Worm (Caenorhabditis elegans): Measurements from ENCODE around the gene agt-2.
A peak's percentile ranks its signal among the peaks of the same experiment; 100 is the strongest.

agt-2 gene

DNA sequence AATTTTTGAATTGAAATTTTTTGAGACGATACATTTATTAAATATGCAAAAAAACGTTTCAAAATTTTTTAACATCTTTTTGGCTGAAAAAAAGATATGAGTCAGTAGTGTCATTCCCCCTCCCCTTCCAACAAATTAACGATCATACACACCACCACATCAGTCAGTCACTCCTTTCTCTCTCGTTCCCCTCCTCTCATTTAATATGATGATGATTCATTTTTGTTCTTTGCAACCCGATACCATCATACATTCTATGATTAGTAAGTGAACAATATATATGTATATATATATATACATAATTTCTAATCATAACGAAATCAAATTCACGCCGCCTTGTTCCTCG is 36.2 kb downstream of the agt-2 start:
- TF ChIP-seq mef-2 (tag; optimal IDR thresholded peaks at IDR 0.05), result no peak
- no peak for TF ChIP-seq mdl-1 (tag; optimal IDR thresholded peaks at IDR 0.05)
- TF ChIP-seq unc-86 (tag; optimal IDR thresholded peaks at IDR 0.05), result no peak
- no peak for TF ChIP-seq nhr-19 (GFP tag; conservative IDR thresholded peaks at IDR 0.05)
- TF ChIP-seq mep-1 (tag; optimal IDR thresholded peaks at IDR 0.05), result peak; percentile 29
- TF ChIP-seq elt-2 (tag; optimal IDR thresholded peaks at IDR 0.05), result no peak
- no peak for TF ChIP-seq zag-1 (tag; optimal IDR thresholded peaks at IDR 0.05)
- TF ChIP-seq egl-27 (tag; optimal IDR thresholded peaks at IDR 0.05), result no peak
- TF ChIP-seq aly-2 (tag; optimal IDR thresholded peaks at IDR 0.05), result no peak
- TF ChIP-seq ama-1 (optimal IDR thresholded peaks at IDR 0.05), result no peak
- TF ChIP-seq ceh-63 (GFP tag; optimal IDR thresholded peaks at IDR 0.05), result peak; percentile 30
- TF ChIP-seq lin-14 (GFP tag; optimal IDR thresholded peaks at IDR 0.05), result peak; percentile 14
- no peak for TF ChIP-seq fos-1 (tag; optimal IDR thresholded peaks at IDR 0.05)
- no peak for TF ChIP-seq nhr-12 (tag; optimal IDR thresholded peaks at IDR 0.05)
- no peak for TF ChIP-seq grh-1 (GFP tag; IDR thresholded peaks at IDR 0.05)

DNA sequence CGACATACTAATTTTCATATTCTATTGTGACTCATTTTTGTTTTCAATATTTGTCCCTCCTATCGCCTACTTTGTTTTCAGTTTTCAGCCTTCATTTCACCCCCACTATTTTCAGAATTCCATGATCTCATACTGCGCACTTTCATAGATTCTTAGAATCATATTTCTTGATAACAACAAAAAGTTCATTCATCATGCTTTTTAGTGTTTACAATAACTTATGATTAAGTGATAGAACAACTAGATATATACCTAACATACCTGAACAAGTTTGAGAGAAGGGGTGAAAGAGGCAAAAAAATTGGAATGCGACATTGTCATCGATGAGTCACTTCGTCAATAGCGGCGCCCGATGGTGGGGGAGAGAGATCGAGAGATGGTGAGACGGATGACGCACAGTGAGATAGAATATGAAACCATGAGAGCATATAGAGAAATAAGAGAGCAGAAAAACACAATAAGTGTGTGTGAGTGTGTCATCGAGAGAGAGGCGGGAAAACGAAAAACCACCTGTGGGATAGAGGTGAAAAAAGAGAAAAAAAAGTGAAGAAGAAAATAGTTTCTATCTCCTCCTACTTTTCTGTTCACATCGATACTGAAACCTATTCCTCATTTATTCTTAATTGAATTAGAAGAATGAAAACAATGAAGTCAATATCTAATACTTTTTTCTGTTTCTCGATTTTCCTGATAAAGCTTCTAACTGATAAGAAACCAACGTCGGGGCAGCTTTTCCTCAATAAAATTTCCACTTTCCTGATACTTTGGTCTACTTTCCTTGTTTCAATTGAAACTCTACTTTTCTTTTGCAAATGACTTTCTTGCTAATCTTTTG is 36.8 kb downstream of the agt-2 start:
- TF ChIP-seq nhr-47 (tag; optimal IDR thresholded peaks at IDR 0.05), result peak; percentile 77
- peak; percentile 27 for TF ChIP-seq C16A3.4 (tag; optimal IDR thresholded peaks at IDR 0.05)
- peak; percentile 47 for TF ChIP-seq nhr-90 (tag; optimal IDR thresholded peaks at IDR 0.05; ENCODE audit: poor library complexity)
- no peak for TF ChIP-seq sox-4 (tag; optimal IDR thresholded peaks at IDR 0.05)
- no peak for TF ChIP-seq aha-1 (tag; optimal IDR thresholded peaks at IDR 0.05)
- no peak for TF ChIP-seq snpc-4 (tag; optimal IDR thresholded peaks at IDR 0.05)
- TF ChIP-seq fkh-8 (tag; optimal IDR thresholded peaks at IDR 0.05), result peak; percentile 81
- peak; percentile 57 for TF ChIP-seq nhr-19 (GFP tag; conservative IDR thresholded peaks at IDR 0.05)
- peak; percentile 98 for TF ChIP-seq jun-1 (tag; optimal IDR thresholded peaks at IDR 0.05)
- peak; percentile 92 for TF ChIP-seq lin-14 (GFP tag; optimal IDR thresholded peaks at IDR 0.05)
- peak; percentile 55 to 79 for TF ChIP-seq lsy-2 (tag; optimal IDR thresholded peaks at IDR 0.05)
- no peak for TF ChIP-seq ets-5 (GFP tag; IDR thresholded peaks at IDR 0.05)
- TF ChIP-seq nhr-71 (tag; optimal IDR thresholded peaks at IDR 0.05), result peak; percentile 87
- 0 out of 2 replicates have a peak, but pooled peaks have one; percentile 14 for TF ChIP-seq isw-1 (GFP tag; IDR thresholded peaks at IDR 0.05)
- peak; percentile 64 to 76 for TF ChIP-seq efl-1 (optimal IDR thresholded peaks at IDR 0.05)
- peak; percentile 57 to 84 for TF ChIP-seq efl-1 (GFP tag; optimal IDR thresholded peaks at IDR 0.05 in 1 of 2)
- TF ChIP-seq ceh-8 (GFP tag; optimal IDR thresholded peaks at IDR 0.05), result peak; percentile 18
- no peak for TF ChIP-seq efl-3 (GFP tag; optimal IDR thresholded peaks at IDR 0.05)
- TF ChIP-seq mab-9 (GFP tag; IDR thresholded peaks at IDR 0.05), result no peak
- TF ChIP-seq sup-37 (GFP tag; optimal IDR thresholded peaks at IDR 0.05), result no peak
- peak; percentile 72 for TF ChIP-seq rnt-1 (tag; optimal IDR thresholded peaks at IDR 0.05)
- TF ChIP-seq lin-39 (tag; optimal IDR thresholded peaks at IDR 0.05), result peak; percentile 20
- no peak for TF ChIP-seq ztf-11 (tag; optimal IDR thresholded peaks at IDR 0.05)
- peak; percentile 94 for TF ChIP-seq nhr-85 (tag)
- TF ChIP-seq xbp-1 (tag; optimal IDR thresholded peaks at IDR 0.05), result peak; percentile 56
- peak; percentile 87 for TF ChIP-seq blmp-1 (tag; optimal IDR thresholded peaks at IDR 0.05)
- peak; percentile 99 for TF ChIP-seq fos-1 (tag; optimal IDR thresholded peaks at IDR 0.05)
- TF ChIP-seq dpl-1 (GFP tag; optimal IDR thresholded peaks at IDR 0.05), result peak; percentile 25 to 58 (median 53)
- TF ChIP-seq grh-1 (GFP tag; IDR thresholded peaks at IDR 0.05), result no peak
- no peak for TF ChIP-seq sptf-1 (tag; optimal IDR thresholded peaks at IDR 0.05)
- TF ChIP-seq C04F5.9 (tag; optimal IDR thresholded peaks at IDR 0.05), result no peak
- TF ChIP-seq mdl-1 (tag; optimal IDR thresholded peaks at IDR 0.05), result peak in 1 of 2 experiments; percentile 65
- peak; percentile 11 for TF ChIP-seq egl-13 (tag; optimal IDR thresholded peaks at IDR 0.05)
- TF ChIP-seq aly-2 (tag; optimal IDR thresholded peaks at IDR 0.05), result no peak
- no peak for TF ChIP-seq pqm-1 (tag; optimal IDR thresholded peaks at IDR 0.05)
- peak; percentile 56 for TF ChIP-seq lir-3 (tag; optimal IDR thresholded peaks at IDR 0.05; ENCODE audit: poor library complexity)
- TF ChIP-seq egl-27 (tag; optimal IDR thresholded peaks at IDR 0.05), result no peak
- no peak for TF ChIP-seq ceh-88 (GFP tag; IDR thresholded peaks at IDR 0.05)
- TF ChIP-seq unc-62 (GFP tag; optimal IDR thresholded peaks at IDR 0.05), result no peak
- TF ChIP-seq ceh-82 (tag; optimal IDR thresholded peaks at IDR 0.05), result peak; percentile 54 to 68 (median 55)
- no peak for TF ChIP-seq hlh-17 (GFP tag; optimal IDR thresholded peaks at IDR 0.05; ENCODE audit: borderline replicate concordance)
